ENCODE assay signal across 4 worm cellular contexts in genomic region chrX:13046324-13046723, ce11.
TF ChIP-seq lines count a peak whose summit lies in the region.
"Not testable (repeated sequence)": the region's sequence is repeated elsewhere in the genome, so short reads cannot be mapped to it uniquely, and the experiment has no call there.

No protein-coding gene starts in this region.

TF ChIP-seq in whole organism, L2 larva, 48 proteins besides CTCF, POLR2A, EP300 and RAD21 (continues in another document):
- TF ChIP-seq sma-9 (GFP tag; optimal IDR thresholded peaks at IDR 0.05; lab: Kevin White, UChicago): peak; percentile 91
- TF ChIP-seq sma-9 (tag; optimal IDR thresholded peaks at IDR 0.05; lab: Kevin White, UChicago): not testable (repeated sequence)
- TF ChIP-seq sma-3 (GFP tag; optimal IDR thresholded peaks at IDR 0.05; lab: Kevin White, UChicago): peak; percentile 86
- peak; percentile 23 for TF ChIP-seq blmp-1 (tag; optimal IDR thresholded peaks at IDR 0.05; lab: Kevin White, UChicago; ENCODE audit: insufficient read depth)
- peak; percentile 69 for TF ChIP-seq sem-4 (tag; optimal IDR thresholded peaks at IDR 0.05; lab: Kevin White, UChicago)
- peak; percentile 85 for TF ChIP-seq lin-11 (tag; optimal IDR thresholded peaks at IDR 0.05; lab: Kevin White, UChicago)
- TF ChIP-seq skn-1 (tag; optimal IDR thresholded peaks at IDR 0.05; lab: Kevin White, UChicago): peak; percentile 42
- peak; percentile 80 for TF ChIP-seq C34F6.9 (tag; optimal IDR thresholded peaks at IDR 0.05; lab: Kevin White, UChicago)
- peak; percentile 71 for TF ChIP-seq ztf-4 (tag; optimal IDR thresholded peaks at IDR 0.05; lab: Kevin White, UChicago)
- peak; percentile 38 for TF ChIP-seq mbf-1 (tag; optimal IDR thresholded peaks at IDR 0.05; lab: Kevin White, UChicago)
- TF ChIP-seq lsy-2 (tag; optimal IDR thresholded peaks at IDR 0.05; lab: Kevin White, UChicago): peak; percentile 69 to 81
- peak; percentile 43 for TF ChIP-seq ztf-11 (tag; optimal IDR thresholded peaks at IDR 0.05; lab: Kevin White, UChicago)
- TF ChIP-seq F13H6.1 (tag; optimal IDR thresholded peaks at IDR 0.05; lab: Kevin White, UChicago): peak; percentile 84
- TF ChIP-seq gmeb-1 (tag; optimal IDR thresholded peaks at IDR 0.05; lab: Kevin White, UChicago): peak; percentile 77
- peak; percentile 84 for TF ChIP-seq crh-2 (tag; optimal IDR thresholded peaks at IDR 0.05; lab: Kevin White, UChicago)
- TF ChIP-seq nhr-21 (tag; optimal IDR thresholded peaks at IDR 0.05; lab: Kevin White, UChicago): peak; percentile 86
- TF ChIP-seq lin-39 (tag; optimal IDR thresholded peaks at IDR 0.05; lab: Kevin White, UChicago): peak; percentile 8
- TF ChIP-seq nhr-6 (tag; optimal IDR thresholded peaks at IDR 0.05; lab: Kevin White, UChicago): peak; percentile 55
- TF ChIP-seq lin-13 (GFP tag; optimal IDR thresholded peaks at IDR 0.05; lab: Kevin White, UChicago): peak; percentile 90
- TF ChIP-seq zag-1 (tag; optimal IDR thresholded peaks at IDR 0.05; lab: Kevin White, UChicago): peak; percentile 76
- TF ChIP-seq fos-1 (tag; optimal IDR thresholded peaks at IDR 0.05; lab: Kevin White, UChicago): peak; percentile 84
- TF ChIP-seq mab-5 (tag; optimal IDR thresholded peaks at IDR 0.05; lab: Kevin White, UChicago): peak; percentile 48
- TF ChIP-seq nhr-10 (tag; optimal IDR thresholded peaks at IDR 0.05; lab: Kevin White, UChicago): peak; percentile 40

TF ChIP-seq in whole organism, L4 larva, 104 proteins besides CTCF, POLR2A, EP300 and RAD21 (continues in another document):
- TF ChIP-seq nhr-102 (tag; optimal IDR thresholded peaks at IDR 0.05; lab: Kevin White, UChicago) (peak; percentile 89), dve-1 (tag; optimal IDR thresholded peaks at IDR 0.05; lab: Kevin White, UChicago; ENCODE audit: insufficient read depth) (peak; percentile 88), Y48G9A.11 (GFP tag; IDR thresholded peaks at IDR 0.05; lab: Robert Waterston, UW) (peak; percentile 74; the same call in 1 of the 2 replicates), daf-19 (GFP tag; conservative IDR thresholded peaks at IDR 0.05; lab: Robert Waterston, UW) (peak; percentile 95), lsy-2 (tag; optimal IDR thresholded peaks at IDR 0.05; lab: Kevin White, UChicago) (peak in 1 of 2 experiments; percentile 45), lin-29 (GFP tag; IDR thresholded peaks at IDR 0.05; lab: Robert Waterston, UW) (peak; percentile 75), mxl-3 (GFP tag; optimal IDR thresholded peaks at IDR 0.05; lab: Kevin White, UChicago) (peak; percentile 63), ztf-7 (tag; optimal IDR thresholded peaks at IDR 0.05; lab: Kevin White, UChicago) (peak; percentile 77), Y75B8A.6 (GFP tag; IDR thresholded peaks at IDR 0.05; lab: Robert Waterston, UW) (peak; percentile 76), nhr-42 (GFP tag; IDR thresholded peaks at IDR 0.05; lab: Robert Waterston, UW) (peak; percentile 93), zip-2 (tag; optimal IDR thresholded peaks at IDR 0.05; lab: Kevin White, UChicago) (peak; percentile 80), F49E8.2 (tag; optimal IDR thresholded peaks at IDR 0.05; lab: Kevin White, UChicago; ENCODE audit: borderline replicate concordance) (peak; percentile 49), nhr-41 (GFP tag; IDR thresholded peaks at IDR 0.05; lab: Robert Waterston, UW) (peak; percentile 85), mdt-29 (GFP tag; IDR thresholded peaks at IDR 0.05; lab: Robert Waterston, UW) (peak; percentile 85), nhr-25 (tag; optimal IDR thresholded peaks at IDR 0.05; lab: Kevin White, UChicago; ENCODE audit: borderline replicate concordance, insufficient read depth) (peak; percentile 45), ceh-32 (tag; optimal IDR thresholded peaks at IDR 0.05; lab: Kevin White, UChicago; ENCODE audit: poor library complexity) (peak; percentile 35), mdl-1 (tag; optimal IDR thresholded peaks at IDR 0.05; lab: Kevin White, UChicago) (peak; percentile 66 to 75), arid-1 (GFP tag; conservative IDR thresholded peaks at IDR 0.05; lab: Robert Waterston, UW) (peak; percentile 95), mxl-2 (GFP tag; conservative IDR thresholded peaks at IDR 0.05; lab: Robert Waterston, UW) (peak; percentile 77), lin-1 (GFP tag; IDR thresholded peaks at IDR 0.05; lab: Robert Waterston, UW) (peak; percentile 94), pqm-1 (tag; optimal IDR thresholded peaks at IDR 0.05; lab: Kevin White, UChicago) (peak; percentile 16), D1046.2 (GFP tag; IDR thresholded peaks at IDR 0.05; lab: Robert Waterston, UW) (peak; percentile 78)

TF ChIP-seq in whole organism, late embryonic, 69 proteins besides CTCF, POLR2A, EP300 and RAD21 (continues in another document):
- TF ChIP-seq ceh-48 (tag; optimal IDR thresholded peaks at IDR 0.05; lab: Kevin White, UChicago): peak; percentile 79
- peak; percentile 42 for TF ChIP-seq elt-4 (tag; optimal IDR thresholded peaks at IDR 0.05; lab: Kevin White, UChicago)
- TF ChIP-seq K09A11.1 (tag; optimal IDR thresholded peaks at IDR 0.05; lab: Kevin White, UChicago; ENCODE audit: insufficient read depth): peak; percentile 76
- peak; percentile 91 for TF ChIP-seq unc-3 (GFP tag; conservative IDR thresholded peaks at IDR 0.05; lab: Robert Waterston, UW)
- TF ChIP-seq unc-3 (tag; optimal IDR thresholded peaks at IDR 0.05; lab: Kevin White, UChicago): peak; percentile 70
- TF ChIP-seq tbx-2 (tag; optimal IDR thresholded peaks at IDR 0.05; lab: Kevin White, UChicago): peak; percentile 88
- peak; percentile 67 for TF ChIP-seq pag-3 (tag; optimal IDR thresholded peaks at IDR 0.05; lab: Kevin White, UChicago; ENCODE audit: borderline replicate concordance)
- peak; percentile 84 for TF ChIP-seq che-1 (tag; optimal IDR thresholded peaks at IDR 0.05; lab: Kevin White, UChicago)
- peak; percentile 79 for TF ChIP-seq unc-86 (tag; optimal IDR thresholded peaks at IDR 0.05; lab: Kevin White, UChicago)
- peak; percentile 96 for TF ChIP-seq dve-1 (tag; optimal IDR thresholded peaks at IDR 0.05; lab: Kevin White, UChicago)
- peak; percentile 93 for TF ChIP-seq madf-2 (tag; optimal IDR thresholded peaks at IDR 0.05; lab: Kevin White, UChicago)
- peak; percentile 46 for TF ChIP-seq pax-1 (tag; optimal IDR thresholded peaks at IDR 0.05; lab: Kevin White, UChicago)
- TF ChIP-seq odd-2 (tag; optimal IDR thresholded peaks at IDR 0.05; lab: Kevin White, UChicago): peak; percentile 46
- peak; percentile 62 for TF ChIP-seq zip-5 (tag; optimal IDR thresholded peaks at IDR 0.05; lab: Kevin White, UChicago)
- TF ChIP-seq npax-4 (tag; optimal IDR thresholded peaks at IDR 0.05; lab: Kevin White, UChicago): peak; percentile 71
- TF ChIP-seq hlh-15 (tag; optimal IDR thresholded peaks at IDR 0.05; lab: Kevin White, UChicago): peak; percentile 42
- TF ChIP-seq ceh-9 (tag; optimal IDR thresholded peaks at IDR 0.05; lab: Kevin White, UChicago): peak; percentile 60
- TF ChIP-seq unc-42 (tag; optimal IDR thresholded peaks at IDR 0.05; lab: Kevin White, UChicago): peak; percentile 72
- peak; percentile 88 for TF ChIP-seq ceh-6 (GFP tag; optimal IDR thresholded peaks at IDR 0.05; lab: Kevin White, UChicago)
- peak; percentile 87 for TF ChIP-seq elt-2 (tag; optimal IDR thresholded peaks at IDR 0.05; lab: Kevin White, UChicago)
- peak; percentile 94 for TF ChIP-seq ceh-34 (tag; optimal IDR thresholded peaks at IDR 0.05; lab: Kevin White, UChicago)
- TF ChIP-seq nhr-232 (tag; optimal IDR thresholded peaks at IDR 0.05; lab: Kevin White, UChicago): peak; percentile 84
- peak; percentile 70 for TF ChIP-seq lim-6 (tag; optimal IDR thresholded peaks at IDR 0.05; lab: Kevin White, UChicago)
- TF ChIP-seq ztf-16 (tag; optimal IDR thresholded peaks at IDR 0.05; lab: Kevin White, UChicago): peak; percentile 83

TF ChIP-seq in whole organism, mixed stage, embryonic, 35 proteins besides CTCF, POLR2A, EP300 and RAD21:
- TF ChIP-seq M03D4.4 (tag; optimal IDR thresholded peaks at IDR 0.05; lab: Kevin White, UChicago) (peak; percentile 90), drap-1 (GFP tag; optimal IDR thresholded peaks at IDR 0.05; lab: Kevin White, UChicago) (peak; percentile 96), ztf-11 (tag; optimal IDR thresholded peaks at IDR 0.05; lab: Kevin White, UChicago) (peak; percentile 4), hlh-1 (tag; optimal IDR thresholded peaks at IDR 0.05; lab: Kevin White, UChicago) (peak; percentile 63), lin-32 (GFP tag; optimal IDR thresholded peaks at IDR 0.05; lab: Kevin White, UChicago) (peak; percentile 88), sptf-1 (tag; optimal IDR thresholded peaks at IDR 0.05; lab: Kevin White, UChicago) (peak; percentile 95), sem-2 (GFP tag; optimal IDR thresholded peaks at IDR 0.05; lab: Kevin White, UChicago) (peak; percentile 72), cnd-1 (tag; optimal IDR thresholded peaks at IDR 0.05; lab: Kevin White, UChicago) (peak; percentile 81), lsy-2 (tag; optimal IDR thresholded peaks at IDR 0.05; lab: Kevin White, UChicago) (peak; percentile 50), unc-120 (tag; optimal IDR thresholded peaks at IDR 0.05; lab: Kevin White, UChicago; ENCODE audit: poor library complexity, severe bottlenecking) (peak; percentile 94), nhr-28 (tag; optimal IDR thresholded peaks at IDR 0.05; lab: Kevin White, UChicago) (peak; percentile 59), mep-1 (tag; optimal IDR thresholded peaks at IDR 0.05; lab: Kevin White, UChicago) (peak; percentile 63), ceh-43 (GFP tag; optimal IDR thresholded peaks at IDR 0.05; lab: Kevin White, UChicago) (peak; percentile 86), ces-1 (GFP tag; optimal IDR thresholded peaks at IDR 0.05; lab: Kevin White, UChicago) (peak; percentile 85), unc-62 (GFP tag; optimal IDR thresholded peaks at IDR 0.05; lab: Kevin White, UChicago) (peak; percentile 42), nhr-237 (tag; optimal IDR thresholded peaks at IDR 0.05; lab: Kevin White, UChicago) (peak; percentile 73), mls-2 (tag; optimal IDR thresholded peaks at IDR 0.05; lab: Kevin White, UChicago) (peak; percentile 96), lin-13 (tag; optimal IDR thresholded peaks at IDR 0.05; lab: Kevin White, UChicago) (peak; percentile 41), mab-5 (tag; optimal IDR thresholded peaks at IDR 0.05; lab: Kevin White, UChicago) (peak; percentile 29), bed-3 (GFP tag; optimal IDR thresholded peaks at IDR 0.05; lab: Kevin White, UChicago) (peak; percentile 88), elt-3 (tag; optimal IDR thresholded peaks at IDR 0.05; lab: Kevin White, UChicago) (peak; percentile 54), ceh-83 (GFP tag; optimal IDR thresholded peaks at IDR 0.05; lab: Kevin White, UChicago) (peak; percentile 94), ceh-39 (tag; optimal IDR thresholded peaks at IDR 0.05; lab: Kevin White, UChicago) (peak; percentile 35), pha-4 (tag; optimal IDR thresholded peaks at IDR 0.05; lab: Kevin White, UChicago) (peak; percentile 3), flh-1 (GFP tag; optimal IDR thresholded peaks at IDR 0.05; lab: Kevin White, UChicago) (peak; percentile 85), tbx-8 (GFP tag; optimal IDR thresholded peaks at IDR 0.05; lab: Kevin White, UChicago) (peak; percentile 56), ham-2 (GFP tag; optimal IDR thresholded peaks at IDR 0.05; lab: Kevin White, UChicago) (peak; percentile 80)
